Fruit fly (Drosophila melanogaster): ENCODE measurements around the gene Acp24A4.

DNA sequence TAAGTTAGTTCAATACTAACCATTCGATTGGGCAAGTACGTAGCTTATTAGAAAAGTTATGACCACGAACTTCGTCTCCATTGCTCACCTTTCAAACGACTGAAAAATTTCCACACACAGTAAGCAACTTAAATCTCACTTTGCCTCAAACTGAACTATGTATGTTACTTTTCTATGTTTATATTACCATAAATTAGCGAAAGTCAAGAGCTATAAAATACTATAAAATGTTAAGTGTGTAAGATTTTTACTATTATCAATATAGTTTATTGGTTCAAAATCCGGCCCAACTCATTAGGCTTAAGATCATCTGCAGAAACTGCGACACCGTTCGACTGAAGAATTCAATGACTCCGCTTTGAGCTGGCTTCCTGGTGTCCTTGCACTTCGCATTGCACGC lies 25.3 kb downstream of the Acp24A4 start, which contains the start of gene Sfp24Ba:
- no peak for TF ChIP-seq h (optimal IDR thresholded peaks at IDR 0.05)
- no peak for TF ChIP-seq CG2120 (GFP tag; optimal IDR thresholded peaks at IDR 0.05)
- TF ChIP-seq rib (GFP tag; IDR thresholded peaks at IDR 0.05): no peak
- TF ChIP-seq psq (GFP tag; optimal IDR thresholded peaks at IDR 0.05): no peak
- no peak for TF ChIP-seq Taf1 (GFP tag; IDR thresholded peaks at IDR 0.05)
- no peak for TF ChIP-seq CoRest (tag; optimal IDR thresholded peaks at IDR 0.05)
- no peak for TF ChIP-seq fru (optimal IDR thresholded peaks at IDR 0.05)
- TF ChIP-seq Side (GFP tag; optimal IDR thresholded peaks at IDR 0.05): no peak
- no peak for TF ChIP-seq cg (GFP tag; optimal IDR thresholded peaks at IDR 0.05)
- TF ChIP-seq pzg (GFP tag; optimal IDR thresholded peaks at IDR 0.05): no peak
- no peak for TF ChIP-seq Bdp1 (GFP tag; optimal IDR thresholded peaks at IDR 0.05)

All from whole organism, embryonic.